Worm (Caenorhabditis elegans) whole organism, L4/young adult: Measurements from ENCODE around the gene C55B6.5.

ENCODE experiments used
- dao-5 ChIP-seq: sonication (generic microtip); optimal IDR thresholded peaks from 2 replicates; lab custom pipeline; 2016; ENCODE audit warnings: missing genotype, missing genetic modification characterization, moderate library complexity, missing compliant biosample characterization
- him-1 ChIP-seq: sonication (generic microtip); optimal IDR thresholded peaks from 2 replicates; lab custom pipeline; 2016; ENCODE audit warnings: missing genotype, missing genetic modification reagents, missing genetic modification characterization, missing compliant biosample characterization

- TF ChIP-seq him-1 (no peak), dao-5 (tag; lab: Kevin White, UChicago) (no peak)
Measured at ce11 chrX:7211405-7211804, 6.3 kb upstream of the C55B6.5 start, which contains the start of gene spp-22.
